Worm (Caenorhabditis elegans) whole organism, L2 larva: ENCODE measurements around the gene scd-2.

Experiments used
- ZK546.5 ChIP-seq: sonication (generic microtip); optimal IDR thresholded peaks from 2 replicates; lab custom pipeline; 2017; ENCODE audit warnings: missing biosample characterization, missing genetic modification characterization
- blmp-1 ChIP-seq: sonication (generic microtip); optimal IDR thresholded peaks from 2 replicates; lab custom pipeline; 2017; ENCODE audit warnings: missing genetic modification characterization, mild to moderate bottlenecking, missing compliant biosample characterization, antibody characterized with exemption, moderate library complexity; ENCODE audit not compliant: insufficient read depth
- mdl-1 ChIP-seq, 2 experiments: fragments of 150-350 bp in 1 of 2; sonication (generic microtip) in 1 of 2; optimal IDR thresholded peaks; 2 replicates each; lab custom pipeline; 2017; ENCODE audit warnings: missing biosample characterization in 2 of 2, missing genetic modification characterization in 2 of 2
- nhr-237 ChIP-seq: fragments of 150-350 bp; optimal IDR thresholded peaks from 2 replicates; lab custom pipeline; 2014; ENCODE audit warnings: missing biosample characterization, missing genetic modification characterization
- nhr-6 ChIP-seq: fragments of 150-350 bp; optimal IDR thresholded peaks from 2 replicates; lab custom pipeline; 2014; ENCODE audit warnings: missing biosample characterization, missing genetic modification characterization
- snpc-4 ChIP-seq: fragments of 150-350 bp; optimal IDR thresholded peaks from 2 replicates; lab custom pipeline; 2014; ENCODE audit warnings: missing biosample characterization, missing genetic modification characterization

DNA sequence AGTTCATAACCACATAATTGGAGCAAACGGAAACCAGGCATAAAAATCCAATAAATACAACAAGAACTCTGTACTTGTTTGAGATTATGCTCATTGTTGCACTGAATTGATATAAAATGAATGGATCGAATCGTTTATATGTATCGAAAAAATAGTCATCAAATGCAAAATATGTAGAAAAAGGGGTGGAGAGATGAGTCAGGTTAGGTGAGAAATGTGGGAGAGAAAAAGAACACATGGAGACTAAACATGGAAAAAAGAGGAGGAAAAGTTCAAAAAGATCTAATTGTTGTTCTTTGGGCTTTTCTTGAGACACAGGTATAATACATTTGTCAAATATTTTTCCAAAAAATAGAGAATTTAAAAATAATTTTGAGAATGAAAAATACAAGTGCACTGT lies 55.4 kb downstream of the scd-2 start, which contains the start of gene K11G9.5:
- TF ChIP-seq mdl-1 (tag; optimal IDR thresholded peaks at IDR 0.05; lab: Kevin White, UChicago) (no peak), nhr-237 (no peak), ZK546.5 (no peak), blmp-1 (tag; lab: Kevin White, UChicago) (no peak), nhr-6 (tag; lab: Kevin White, UChicago) (no peak), snpc-4 (no peak)
